Worm (Caenorhabditis elegans) whole organism, mixed stage, embryonic: ENCODE data around the gene picc-1.

Experiments
- bed-3 ChIP-seq: fragments of 200-800 bp; sonication (Bioruptor generic); optimal IDR thresholded peaks from 3 replicates; lab custom pipeline; 2018; ENCODE audit warnings: mild to moderate bottlenecking, missing genetic modification characterization, moderate library complexity, missing compliant biosample characterization
- ceh-43 ChIP-seq: fragments of 200-800 bp; sonication (Bioruptor generic); optimal IDR thresholded peaks from 2 replicates; lab custom pipeline; 2018; ENCODE audit warnings: mild to moderate bottlenecking, missing genetic modification characterization, moderate library complexity, missing compliant biosample characterization
- ces-1 ChIP-seq: fragments of 150-350 bp; optimal IDR thresholded peaks from 2 replicates; lab custom pipeline; 2014; ENCODE audit warnings: missing biosample characterization, missing genetic modification reagents, missing genetic modification characterization
- elt-3 ChIP-seq: fragments of 150-350 bp; optimal IDR thresholded peaks from 2 replicates; lab custom pipeline; 2014; ENCODE audit warnings: missing biosample characterization, missing genetic modification characterization
- nhr-12 ChIP-seq: fragments of 150-350 bp; optimal IDR thresholded peaks from 2 replicates; lab custom pipeline; 2014; ENCODE audit warnings: missing biosample characterization, missing genetic modification characterization
- nhr-2 ChIP-seq: fragments of 150-350 bp; optimal IDR thresholded peaks from 2 replicates; lab custom pipeline; 2014; ENCODE audit warnings: missing biosample characterization, missing genetic modification characterization
- nhr-28 ChIP-seq: fragments of 150-350 bp; optimal IDR thresholded peaks from 2 replicates; lab custom pipeline; 2014; ENCODE audit warnings: missing biosample characterization, missing genetic modification characterization
- nhr-76 ChIP-seq: sonication (generic microtip); optimal IDR thresholded peaks from 2 replicates; lab custom pipeline; 2017; ENCODE audit warnings: missing biosample characterization, missing genetic modification characterization
- pha-4 ChIP-seq: fragments of 150-350 bp; optimal IDR thresholded peaks from 2 replicates; lab custom pipeline; 2018; ENCODE audit warnings: missing biosample characterization, missing genetic modification reagents, missing genetic modification characterization
- unc-39 ChIP-seq: fragments of 150-350 bp; optimal IDR thresholded peaks from 2 replicates; lab custom pipeline; 2014; ENCODE audit warnings: missing biosample characterization, missing genetic modification characterization

ce11 chrV:6033512-6033911 is 14.7 kb downstream of the picc-1 start:
- TF ChIP-seq bed-3 (GFP tag; lab: Kevin White, UChicago): no peak
- TF ChIP-seq elt-3 (tag; lab: Kevin White, UChicago): no peak
- no peak for TF ChIP-seq ceh-43 (GFP tag; lab: Kevin White, UChicago)
- TF ChIP-seq nhr-28 (tag; lab: Kevin White, UChicago): no peak
- TF ChIP-seq nhr-12 (tag; lab: Kevin White, UChicago): no peak
- peak; percentile 22 for TF ChIP-seq ces-1
- no peak for TF ChIP-seq nhr-2
- TF ChIP-seq nhr-76 (tag; lab: Kevin White, UChicago): no peak
- no peak for TF ChIP-seq pha-4
- no peak for TF ChIP-seq unc-39 (tag; lab: Kevin White, UChicago)
